Worm (Caenorhabditis elegans): ENCODE measurements around the gene dcn-1.
A peak's percentile ranks its signal among the peaks of the same experiment; 100 is the strongest.

Gene dcn-1

ce11 chrIII:4309303-4309702 lies 4.4 kb upstream of the dcn-1 start:
- TF ChIP-seq hlh-1 (tag; optimal IDR thresholded peaks at IDR 0.05) (no peak), lsy-2 (tag; optimal IDR thresholded peaks at IDR 0.05) (no peak), bed-3 (GFP tag; optimal IDR thresholded peaks at IDR 0.05) (no peak), lin-13 (tag; optimal IDR thresholded peaks at IDR 0.05) (no peak), blmp-1 (tag; optimal IDR thresholded peaks at IDR 0.05) (no peak), zip-8 (tag; optimal IDR thresholded peaks at IDR 0.05) (no peak), ceh-43 (GFP tag; optimal IDR thresholded peaks at IDR 0.05) (no peak), sem-2 (GFP tag; optimal IDR thresholded peaks at IDR 0.05) (no peak), mls-2 (tag; optimal IDR thresholded peaks at IDR 0.05) (no peak), ceh-83 (GFP tag; optimal IDR thresholded peaks at IDR 0.05) (no peak), unc-120 (tag; optimal IDR thresholded peaks at IDR 0.05; ENCODE audit: poor library complexity, severe bottlenecking) (no peak), nhr-2 (tag; optimal IDR thresholded peaks at IDR 0.05) (no peak), elt-3 (tag; optimal IDR thresholded peaks at IDR 0.05) (no peak), elt-1 (tag; optimal IDR thresholded peaks at IDR 0.05; ENCODE audit: borderline replicate concordance, insufficient read depth) (no peak), ces-1 (GFP tag; optimal IDR thresholded peaks at IDR 0.05) (no peak), sptf-1 (tag; optimal IDR thresholded peaks at IDR 0.05) (no peak)

DNA sequence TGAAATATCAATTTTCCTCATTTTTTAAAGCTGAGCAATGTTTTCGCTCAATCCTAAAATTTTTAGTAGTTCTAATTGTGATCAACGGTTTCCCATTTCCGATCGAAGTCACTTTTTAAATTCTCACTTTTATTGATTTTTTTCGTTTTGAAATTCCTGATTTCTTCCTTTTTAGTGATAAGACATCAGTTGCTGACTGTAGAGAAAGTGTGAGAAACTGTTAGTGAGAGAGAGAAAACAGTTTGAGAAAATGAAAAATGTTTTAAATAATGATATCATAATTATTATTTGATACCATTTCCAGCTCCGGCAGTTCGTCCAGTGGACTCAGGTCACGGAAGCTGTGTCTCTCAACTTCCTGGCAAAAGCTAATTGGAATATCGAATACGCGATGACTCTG lies 790 bp downstream of the dcn-1 start:
- TF ChIP-seq blmp-1 (tag; optimal IDR thresholded peaks at IDR 0.05) (no peak), lin-13 (tag; optimal IDR thresholded peaks at IDR 0.05) (no peak), nhr-76 (tag; optimal IDR thresholded peaks at IDR 0.05) (no peak), elt-3 (tag; optimal IDR thresholded peaks at IDR 0.05) (no peak), elt-1 (tag; optimal IDR thresholded peaks at IDR 0.05; ENCODE audit: borderline replicate concordance, insufficient read depth) (no peak), lsy-2 (tag; optimal IDR thresholded peaks at IDR 0.05) (no peak), lin-32 (GFP tag; optimal IDR thresholded peaks at IDR 0.05) (no peak), nhr-2 (tag; optimal IDR thresholded peaks at IDR 0.05) (no peak), bed-3 (GFP tag; optimal IDR thresholded peaks at IDR 0.05) (no peak), sem-2 (GFP tag; optimal IDR thresholded peaks at IDR 0.05) (no peak), ceh-39 (tag; optimal IDR thresholded peaks at IDR 0.05) (no peak), flh-1 (GFP tag; optimal IDR thresholded peaks at IDR 0.05) (no peak), pha-4 (tag; optimal IDR thresholded peaks at IDR 0.05) (no peak), nhr-28 (tag; optimal IDR thresholded peaks at IDR 0.05) (no peak), nhr-237 (tag; optimal IDR thresholded peaks at IDR 0.05) (no peak), mep-1 (tag; optimal IDR thresholded peaks at IDR 0.05) (no peak), hlh-1 (tag; optimal IDR thresholded peaks at IDR 0.05) (no peak), unc-39 (tag; optimal IDR thresholded peaks at IDR 0.05) (no peak)

DNA sequence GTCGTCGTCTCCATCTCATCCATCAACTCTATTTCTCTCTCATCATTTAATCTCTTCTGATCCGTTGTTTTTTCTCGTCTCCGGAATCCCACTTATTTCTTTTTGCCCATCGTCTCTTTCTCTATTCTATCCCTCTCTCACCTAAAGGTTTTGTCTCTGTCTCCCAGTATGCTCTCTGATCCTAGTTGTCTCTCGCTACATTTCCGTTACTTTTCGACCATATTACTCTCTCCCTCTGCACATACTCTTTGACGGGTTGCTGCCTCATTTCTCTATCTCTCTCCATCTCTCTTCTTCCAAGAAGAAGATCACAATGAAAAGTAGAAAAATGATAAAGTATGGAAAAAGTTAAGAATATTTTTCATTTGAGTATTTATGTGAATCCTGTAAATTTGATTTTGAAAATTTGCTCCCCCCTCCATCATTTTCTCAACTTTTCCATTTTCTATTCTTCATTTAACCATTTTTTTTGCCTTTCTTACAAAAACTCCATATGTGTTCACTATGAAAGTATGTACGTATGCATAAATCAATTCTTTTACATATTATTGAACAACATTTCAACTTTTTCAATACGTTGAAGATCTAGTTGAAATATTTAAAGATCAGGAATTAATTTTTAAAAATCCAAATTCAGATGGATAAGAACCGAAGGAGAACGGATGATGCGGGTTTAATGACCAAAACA lies 3.5 kb downstream of the dcn-1 start, which contains the start of gene tag-131:
TSS of gene tag-131 (plus strand) at position 638 of the 688 bp plus-strand sequence.
- TF ChIP-seq lsy-2 (tag; optimal IDR thresholded peaks at IDR 0.05): no peak
- TF ChIP-seq ceh-83 (GFP tag; optimal IDR thresholded peaks at IDR 0.05): no peak
- no peak for TF ChIP-seq unc-39 (tag; optimal IDR thresholded peaks at IDR 0.05)
- TF ChIP-seq nhr-12 (tag; optimal IDR thresholded peaks at IDR 0.05): no peak
- TF ChIP-seq nhr-28 (tag; optimal IDR thresholded peaks at IDR 0.05): no peak
- peak; percentile 41 for TF ChIP-seq unc-120 (tag; optimal IDR thresholded peaks at IDR 0.05; ENCODE audit: poor library complexity, severe bottlenecking)
- peak; percentile 3 for TF ChIP-seq ceh-39 (tag; optimal IDR thresholded peaks at IDR 0.05)
- no peak for TF ChIP-seq sem-2 (GFP tag; optimal IDR thresholded peaks at IDR 0.05)
- TF ChIP-seq elt-3 (tag; optimal IDR thresholded peaks at IDR 0.05): peak; percentile 4
- TF ChIP-seq hlh-1 (tag; optimal IDR thresholded peaks at IDR 0.05): peak; percentile 74
- TF ChIP-seq sptf-1 (tag; optimal IDR thresholded peaks at IDR 0.05): no peak
- peak; percentile 15 for TF ChIP-seq blmp-1 (tag; optimal IDR thresholded peaks at IDR 0.05)
- TF ChIP-seq zip-8 (tag; optimal IDR thresholded peaks at IDR 0.05): no peak
- peak; percentile 64 for TF ChIP-seq unc-62 (GFP tag; optimal IDR thresholded peaks at IDR 0.05)

- no peak for TF ChIP-seq drap-1 (GFP tag; optimal IDR thresholded peaks at IDR 0.05)
- TF ChIP-seq sptf-1 (tag; optimal IDR thresholded peaks at IDR 0.05): no peak
- no peak for TF ChIP-seq snpc-4 (tag; optimal IDR thresholded peaks at IDR 0.05)
- no peak for TF ChIP-seq ham-2 (GFP tag; optimal IDR thresholded peaks at IDR 0.05)
- TF ChIP-seq zip-8 (tag; optimal IDR thresholded peaks at IDR 0.05): no peak
- TF ChIP-seq unc-39 (tag; optimal IDR thresholded peaks at IDR 0.05): no peak
- TF ChIP-seq nhr-12 (tag; optimal IDR thresholded peaks at IDR 0.05): no peak
- TF ChIP-seq nhr-76 (tag; optimal IDR thresholded peaks at IDR 0.05): no peak
- no peak for TF ChIP-seq lsy-2 (tag; optimal IDR thresholded peaks at IDR 0.05)
- no peak for TF ChIP-seq unc-62 (GFP tag; optimal IDR thresholded peaks at IDR 0.05)
- TF ChIP-seq lin-13 (tag; optimal IDR thresholded peaks at IDR 0.05): no peak
- no peak for TF ChIP-seq flh-1 (GFP tag; optimal IDR thresholded peaks at IDR 0.05)
- no peak for TF ChIP-seq elt-1 (tag; optimal IDR thresholded peaks at IDR 0.05; ENCODE audit: borderline replicate concordance, insufficient read depth)
- no peak for TF ChIP-seq hlh-1 (tag; optimal IDR thresholded peaks at IDR 0.05)
- TF ChIP-seq unc-120 (tag; optimal IDR thresholded peaks at IDR 0.05; ENCODE audit: poor library complexity, severe bottlenecking): no peak
- no peak for TF ChIP-seq ceh-43 (GFP tag; optimal IDR thresholded peaks at IDR 0.05)
- no peak for TF ChIP-seq mep-1 (tag; optimal IDR thresholded peaks at IDR 0.05)
- no peak for TF ChIP-seq ceh-39 (tag; optimal IDR thresholded peaks at IDR 0.05)
- TF ChIP-seq mls-2 (tag; optimal IDR thresholded peaks at IDR 0.05): no peak
These were observed 6.4 kb downstream of the dcn-1 start, which contains the start of gene H38K22.6 for ce11 chrIII:4320113-4320512. Gene H38K22.6, plus strand, starts transcription at chrIII:4320413.
